Worm (Caenorhabditis elegans) whole organism, young adult: ENCODE measurements around the gene F54F7.14.

Experiments used
- B0019.2 ChIP-seq: fragments of 200-800 bp; sonication (Bioruptor generic); conservative IDR thresholded peaks from 2 replicates; pipeline ENCODE4 v1.3.6; 2022; ENCODE audit warnings: missing genetic modification reagents, missing genetic modification characterization, missing compliant biosample characterization
- B0035.1 ChIP-seq: sonication (generic microtip); optimal IDR thresholded peaks from 2 replicates; lab custom pipeline; 2016; ENCODE audit warnings: missing genetic modification characterization, mild to moderate bottlenecking, missing compliant biosample characterization, missing genotype, missing genetic modification reagents
- B0261.1 ChIP-seq: sonication (generic microtip); optimal IDR thresholded peaks from 2 replicates; lab custom pipeline; 2016; ENCODE audit warnings: mild to moderate bottlenecking, missing genetic modification characterization, moderate library complexity, missing compliant biosample characterization
- F10E7.11 ChIP-seq: sonication (generic microtip); optimal IDR thresholded peaks from 2 replicates; lab custom pipeline; 2017; ENCODE audit warnings: mild to moderate bottlenecking, missing genetic modification characterization, moderate library complexity, missing compliant biosample characterization
- F49E8.2 ChIP-seq: sonication (generic microtip); optimal IDR thresholded peaks from 3 replicates; lab custom pipeline; 2017; ENCODE audit warnings: missing genetic modification characterization, mild to moderate bottlenecking, missing compliant biosample characterization, antibody characterized with exemption, moderate library complexity; ENCODE audit not compliant: insufficient read depth
- F55B11.4 ChIP-seq: sonication (generic microtip); optimal IDR thresholded peaks from 2 replicates; lab custom pipeline; 2016; ENCODE audit warnings: missing compliant biosample characterization, missing genetic modification characterization, borderline replicate concordance; ENCODE audit not compliant: insufficient read depth
- F57C9.4 ChIP-seq: sonication (generic microtip); optimal IDR thresholded peaks from 2 replicates; lab custom pipeline; 2017; ENCODE audit warnings: mild to moderate bottlenecking, missing genetic modification characterization, missing compliant biosample characterization
- Y56A3A.18 ChIP-seq: fragments of 200-800 bp; sonication (Bioruptor generic); IDR thresholded peaks from 2 replicates; pipeline ENCODE4 v1.3.6; 2022; ENCODE audit warnings: missing genetic modification reagents, missing genetic modification characterization, missing compliant biosample characterization
- Y79H2A.3 ChIP-seq: fragments of 200-800 bp; sonication (Bioruptor generic); conservative IDR thresholded peaks from 2 replicates; pipeline ENCODE4 v1.3.6; 2022; ENCODE audit warnings: missing genetic modification reagents, missing genetic modification characterization, missing compliant biosample characterization
- atf-7 ChIP-seq: sonication (generic microtip); optimal IDR thresholded peaks from 2 replicates; lab custom pipeline; 2017; ENCODE audit warnings: mild to moderate bottlenecking, missing genetic modification characterization, missing compliant biosample characterization
- attf-5 ChIP-seq: fragments of 200-800 bp; sonication (Bioruptor generic); optimal IDR thresholded peaks from 2 replicates; lab custom pipeline; 2018; ENCODE audit warnings: mild to moderate bottlenecking, missing genetic modification characterization, missing compliant biosample characterization
- bed-1 ChIP-seq: fragments of 200-800 bp; sonication (Bioruptor generic); IDR thresholded peaks from 2 replicates; pipeline ENCODE4 v1.3.6; 2022; ENCODE audit warnings: missing genetic modification reagents, missing genetic modification characterization, missing compliant biosample characterization
- ccch-3 ChIP-seq: fragments of 200-800 bp; sonication (Bioruptor generic); optimal IDR thresholded peaks from 2 replicates; lab custom pipeline; 2018; ENCODE audit warnings: mild to moderate bottlenecking, missing genetic modification characterization, missing compliant biosample characterization
- cebp-1 ChIP-seq, 2 experiments: fragments of 200-800 bp in 1 of 2; sonication (Bioruptor generic) in 1 of 2; sonication (generic microtip) in 1 of 2; IDR thresholded peaks in 1 of 2; optimal IDR thresholded peaks in 1 of 2; 2 replicates each; pipeline versions ENCODE4 v1.3.6 to Lab custom; 2017 to 2022; ENCODE audit warnings: missing compliant biosample characterization in 2 of 2, missing genetic modification characterization in 2 of 2, mild to moderate bottlenecking in 1 of 2, missing genetic modification reagents in 1 of 2, moderate library complexity in 1 of 2
- ceh-100 ChIP-seq: fragments of 200-800 bp; sonication (Bioruptor generic); IDR thresholded peaks from 2 replicates; pipeline ENCODE4 v1.3.6; 2022; ENCODE audit warnings: missing genetic modification reagents, missing genetic modification characterization, missing compliant biosample characterization
- ceh-40 ChIP-seq: fragments of 200-800 bp; sonication (Bioruptor generic); IDR thresholded peaks from 2 replicates; pipeline ENCODE4 v1.3.6; 2022; ENCODE audit warnings: missing genetic modification characterization, missing compliant biosample characterization
- ceh-58 ChIP-seq: fragments of 200-800 bp; sonication (Bioruptor generic); IDR thresholded peaks from 2 replicates; pipeline ENCODE4 v1.3.6; 2022; ENCODE audit warnings: missing genetic modification characterization, missing compliant biosample characterization
- chd-7 ChIP-seq: sonication (generic microtip); optimal IDR thresholded peaks from 2 replicates; lab custom pipeline; 2016; ENCODE audit warnings: mild to moderate bottlenecking, missing genetic modification characterization, moderate library complexity, missing compliant biosample characterization
- die-1 ChIP-seq: sonication (generic microtip); optimal IDR thresholded peaks from 2 replicates; lab custom pipeline; 2016; ENCODE audit warnings: missing genotype, mild to moderate bottlenecking, missing genetic modification characterization, missing compliant biosample characterization
- dox-1 ChIP-seq: fragments of 200-800 bp; sonication (Bioruptor generic); IDR thresholded peaks from 2 replicates; pipeline ENCODE4 v1.3.6; 2022; ENCODE audit warnings: missing genetic modification reagents, missing genetic modification characterization, missing compliant biosample characterization
- ets-4 ChIP-seq: fragments of 200-800 bp; sonication (Bioruptor generic); optimal IDR thresholded peaks from 2 replicates; lab custom pipeline; 2018; ENCODE audit warnings: mild to moderate bottlenecking, missing genetic modification characterization, missing compliant biosample characterization
- him-1 ChIP-seq: sonication (generic microtip); optimal IDR thresholded peaks from 2 replicates; lab custom pipeline; 2016; ENCODE audit warnings: missing genotype, missing genetic modification reagents, missing genetic modification characterization, missing compliant biosample characterization
- hmg-20 ChIP-seq: fragments of 200-800 bp; sonication (Bioruptor generic); IDR thresholded peaks from 2 replicates; pipeline ENCODE4 v1.3.6; 2022; ENCODE audit warnings: missing genetic modification reagents, missing genetic modification characterization, missing compliant biosample characterization
- hrde-1 ChIP-seq: sonication (generic microtip); optimal IDR thresholded peaks from 2 replicates; lab custom pipeline; 2016; ENCODE audit warnings: missing genetic modification characterization, mild to moderate bottlenecking, missing compliant biosample characterization, moderate library complexity, missing genotype, missing genetic modification reagents, borderline replicate concordance
- let-526 ChIP-seq: fragments of 200-800 bp; sonication (Bioruptor generic); IDR thresholded peaks from 2 replicates; pipeline ENCODE4 v1.3.6; 2022; ENCODE audit warnings: missing genetic modification reagents, missing genetic modification characterization, missing compliant biosample characterization
- lin-26 ChIP-seq: fragments of 200-800 bp; sonication (Bioruptor generic); IDR thresholded peaks from 2 replicates; pipeline ENCODE4 v1.3.6; 2022; ENCODE audit warnings: missing genetic modification reagents, missing genetic modification characterization, missing compliant biosample characterization
- lin-54 ChIP-seq: fragments of 200-800 bp; sonication (Bioruptor generic); optimal IDR thresholded peaks from 2 replicates; lab custom pipeline; 2018; ENCODE audit warnings: mild to moderate bottlenecking, missing genetic modification characterization, missing compliant biosample characterization
- madf-6 ChIP-seq: fragments of 200-800 bp; sonication (Bioruptor generic); IDR thresholded peaks from 2 replicates; pipeline ENCODE4 v1.3.6; 2022; ENCODE audit warnings: missing genetic modification reagents, missing genetic modification characterization, missing compliant biosample characterization
- nfyb-1 ChIP-seq: fragments of 200-800 bp; sonication (Bioruptor generic); IDR thresholded peaks from 2 replicates; pipeline ENCODE4 v1.3.6; 2022; ENCODE audit warnings: missing genetic modification reagents, missing genetic modification characterization, missing compliant biosample characterization
- nhr-120 ChIP-seq: fragments of 200-800 bp; sonication (Bioruptor generic); IDR thresholded peaks from 2 replicates; pipeline ENCODE4 v1.3.6; 2022; ENCODE audit warnings: missing genetic modification characterization, missing compliant biosample characterization
- nhr-179 ChIP-seq: sonication (generic microtip); optimal IDR thresholded peaks from 2 replicates; lab custom pipeline; 2016; ENCODE audit warnings: mild to moderate bottlenecking, missing genetic modification characterization, missing compliant biosample characterization
- nhr-27 ChIP-seq: fragments of 200-800 bp; sonication (Bioruptor generic); optimal IDR thresholded peaks from 2 replicates; lab custom pipeline; 2018; ENCODE audit warnings: mild to moderate bottlenecking, missing genetic modification characterization, moderate library complexity, missing compliant biosample characterization
- repo-1 ChIP-seq: sonication (generic microtip); optimal IDR thresholded peaks from 2 replicates; lab custom pipeline; 2017; ENCODE audit warnings: mild to moderate bottlenecking, missing genetic modification characterization, missing compliant biosample characterization
- rpc-1 ChIP-seq, 2 experiments: fragments of 150-350 bp in 1 of 2; sonication (generic microtip) in 1 of 2; optimal IDR thresholded peaks; 2 replicates each; lab custom pipeline; 2014 to 2018; ENCODE audit warnings: missing biosample characterization in 1 of 2, missing genetic modification characterization in 1 of 2, missing genetic modification reagents in 1 of 2, missing genotype in 1 of 2
- snpc-4 ChIP-seq, 5 experiments: fragments of 150-350 bp in 1 of 5; sonication (generic microtip) in 4 of 5; optimal IDR thresholded peaks; 2 replicates each; lab custom pipeline; 2014 to 2018; ENCODE audit warnings: missing genetic modification characterization in 5 of 5, missing biosample characterization in 3 of 5, antibody characterized with exemption in 2 of 5, mild to moderate bottlenecking in 2 of 5, missing compliant biosample characterization in 2 of 5, missing genotype in 2 of 5, moderate library complexity in 2 of 5, missing genetic modification reagents in 1 of 5
- tbp1 ChIP-seq: fragments of 200-800 bp; sonication (Bioruptor generic); optimal IDR thresholded peaks from 2 replicates; lab custom pipeline; 2018; ENCODE audit warnings: mild to moderate bottlenecking, missing genetic modification characterization, missing compliant biosample characterization
- xnd-1 ChIP-seq: sonication (generic microtip); optimal IDR thresholded peaks from 2 replicates; lab custom pipeline; 2016; ENCODE audit warnings: missing genotype, missing genetic modification reagents, missing genetic modification characterization, missing compliant biosample characterization
- zim-3 ChIP-seq: sonication (generic microtip); optimal IDR thresholded peaks from 2 replicates; lab custom pipeline; 2017; ENCODE audit warnings: mild to moderate bottlenecking, missing genetic modification characterization, moderate library complexity, missing compliant biosample characterization
- ztf-18 ChIP-seq: sonication (generic microtip); optimal IDR thresholded peaks from 2 replicates; lab custom pipeline; 2016; ENCODE audit warnings: missing genotype, mild to moderate bottlenecking, missing genetic modification characterization, missing compliant biosample characterization
- ztf-22 ChIP-seq: fragments of 200-800 bp; sonication (Bioruptor generic); optimal IDR thresholded peaks from 2 replicates; lab custom pipeline; 2018; ENCODE audit warnings: mild to moderate bottlenecking, missing genetic modification characterization, moderate library complexity, missing compliant biosample characterization
- ztf-25 ChIP-seq: fragments of 200-800 bp; sonication (Bioruptor generic); IDR thresholded peaks from 2 replicates; pipeline ENCODE4 v1.3.6; 2022; ENCODE audit warnings: missing genetic modification reagents, missing genetic modification characterization, missing compliant biosample characterization
- ztf-28 ChIP-seq: fragments of 200-800 bp; sonication (Bioruptor generic); IDR thresholded peaks from 2 replicates; pipeline ENCODE4 v1.3.6; 2022; ENCODE audit warnings: missing genetic modification reagents, missing genetic modification characterization, missing compliant biosample characterization

Gene F54F7.14

DNA sequence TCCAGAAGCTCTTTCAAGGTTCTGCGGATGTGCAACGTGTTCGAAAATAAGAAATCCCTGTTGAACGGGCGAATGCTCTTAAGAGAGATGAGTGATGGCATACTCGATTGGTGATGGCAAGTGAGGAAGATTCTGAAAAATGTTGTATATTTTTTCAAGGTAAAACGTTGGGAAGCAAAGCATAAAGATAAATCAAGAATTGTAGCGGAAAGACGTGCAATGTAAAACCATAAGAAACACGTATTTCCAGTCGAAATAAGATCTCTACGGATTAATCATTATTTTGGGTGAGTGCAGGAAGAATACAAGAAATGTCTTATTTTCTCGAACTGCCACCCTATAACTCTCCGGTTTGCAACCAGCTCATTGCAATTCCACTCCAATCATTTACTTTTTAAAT lies 18.6 kb downstream of the F54F7.14 start, which contains the start of gene dot-1.2:
Gene dot-1.2 (minus strand): TSS at position 101 of the 400 bp plus-strand sequence.
- TF ChIP-seq xnd-1 (tag; lab: Kevin White, UChicago) = no peak
- no peak for TF ChIP-seq cebp-1 (GFP tag; IDR thresholded peaks at IDR 0.05; lab: Robert Waterston, UW)
- no peak for TF ChIP-seq cebp-1 (tag; optimal IDR thresholded peaks at IDR 0.05; lab: Kevin White, UChicago)
- no peak for TF ChIP-seq him-1
- no peak for TF ChIP-seq ets-4 (GFP tag; lab: Kevin White, UChicago)
- no peak for TF ChIP-seq nfyb-1 (GFP tag; lab: Robert Waterston, UW)
- no peak for TF ChIP-seq B0035.1 (tag; lab: Kevin White, UChicago)
- no peak for TF ChIP-seq ztf-22 (GFP tag; lab: Kevin White, UChicago)
- TF ChIP-seq zim-3 (tag; lab: Kevin White, UChicago) = no peak
- no peak for TF ChIP-seq chd-7
- TF ChIP-seq B0019.2 (GFP tag; lab: Robert Waterston, UW) = no peak
- no peak for TF ChIP-seq lin-54 (GFP tag; lab: Kevin White, UChicago)
- no peak for TF ChIP-seq ccch-3 (GFP tag; lab: Kevin White, UChicago)
- TF ChIP-seq F55B11.4 (tag; lab: Kevin White, UChicago) = no peak
- TF ChIP-seq F49E8.2 = no peak
- TF ChIP-seq ztf-28 (GFP tag; lab: Robert Waterston, UW) = no peak
- TF ChIP-seq, all 124 proteins: peak for 0

DNA sequence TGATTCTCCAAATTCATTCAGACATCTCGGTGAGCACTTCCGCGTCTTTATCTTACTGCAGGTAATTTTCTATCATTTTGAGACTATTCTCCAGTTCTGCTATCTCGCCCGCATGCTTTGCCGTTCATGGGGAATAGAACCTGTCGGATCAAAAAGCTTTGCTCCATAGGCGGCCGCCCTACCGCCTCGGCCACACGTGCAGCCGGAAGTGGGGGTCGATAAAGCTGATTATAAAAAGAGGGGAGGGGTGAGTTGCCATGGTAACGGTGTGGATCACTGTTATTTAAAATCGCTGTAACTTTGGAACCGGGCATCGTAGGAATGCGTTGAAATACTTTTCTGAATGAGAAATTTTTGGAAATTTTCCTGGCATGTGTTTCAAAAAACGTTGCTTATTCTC lies 19.7 kb downstream of the F54F7.14 start:
- TF ChIP-seq rpc-1 (optimal IDR thresholded peaks at IDR 0.05; lab: Kevin White, UChicago) (peak; percentile 2), rpc-1 (tag; optimal IDR thresholded peaks at IDR 0.05; lab: Kevin White, UChicago) (peak; percentile 69), ztf-28 (GFP tag; lab: Robert Waterston, UW) (no peak), ztf-25 (GFP tag; lab: Robert Waterston, UW) (no peak), F10E7.11 (tag; lab: Kevin White, UChicago) (no peak), B0261.1 (tag; lab: Kevin White, UChicago) (peak; percentile 50), tbp1 (GFP tag; lab: Kevin White, UChicago) (peak; percentile 82), madf-6 (GFP tag; lab: Robert Waterston, UW) (no peak)

DNA sequence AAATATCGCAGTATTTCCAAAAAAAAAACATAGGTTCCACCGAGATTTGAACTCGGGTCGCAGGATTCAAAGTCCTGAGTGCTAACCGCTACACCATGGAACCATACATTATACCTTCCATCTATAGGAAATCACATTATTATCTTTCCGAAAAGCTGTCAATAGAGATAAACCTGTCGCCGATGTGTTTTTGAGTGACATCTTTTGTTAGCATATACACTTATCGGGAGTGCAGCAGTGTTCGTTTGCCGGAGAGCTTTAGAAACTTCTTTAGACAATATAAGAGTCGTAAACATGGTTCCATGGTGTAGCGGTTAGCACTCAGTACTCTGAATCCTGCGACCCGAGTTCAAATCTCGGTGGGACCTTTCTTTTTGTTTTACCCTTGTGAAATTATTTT lies 21.5 kb downstream of the F54F7.14 start:
- TF ChIP-seq ceh-100 = 0 out of 2 replicates have a peak, but pooled peaks have one; percentile 23
- peak; percentile 68 for TF ChIP-seq dox-1 (GFP tag; lab: Robert Waterston, UW)
- no peak for TF ChIP-seq snpc-4 (GFP tag; optimal IDR thresholded peaks at IDR 0.05; lab: Kevin White, UChicago)
- peak in 2 of 4 experiments; percentile 23 to 42 for TF ChIP-seq snpc-4 (tag; optimal IDR thresholded peaks at IDR 0.05; lab: Kevin White, UChicago)
- TF ChIP-seq lin-26 (GFP tag; lab: Robert Waterston, UW) = peak; percentile 93
- TF ChIP-seq chd-7 = no peak
- TF ChIP-seq ztf-18 (tag; lab: Kevin White, UChicago) = peak; percentile 64
- TF ChIP-seq bed-1 (GFP tag; lab: Robert Waterston, UW) = no peak
- TF ChIP-seq hrde-1 (tag; lab: Kevin White, UChicago) = no peak
- no peak for TF ChIP-seq hmg-20 (GFP tag; lab: Robert Waterston, UW)
- TF ChIP-seq Y56A3A.18 = peak; percentile 68; the same call in 1 of the 2 replicates
- TF ChIP-seq nhr-120 (GFP tag; lab: Robert Waterston, UW) = 0 out of 2 replicates have a peak, but pooled peaks have one; percentile 29
- TF ChIP-seq Y79H2A.3 = 0 out of 2 replicates have a peak, but pooled peaks have one; percentile 21
- TF ChIP-seq F57C9.4 (tag; lab: Kevin White, UChicago) = no peak
- TF ChIP-seq ets-4 (GFP tag; lab: Kevin White, UChicago) = no peak
- no peak for TF ChIP-seq ceh-40 (GFP tag; lab: Robert Waterston, UW)
- TF ChIP-seq atf-7 = peak; percentile 10
- peak; percentile 44 for TF ChIP-seq die-1 (tag; lab: Kevin White, UChicago)
- peak; percentile 88 for TF ChIP-seq rpc-1 (optimal IDR thresholded peaks at IDR 0.05; lab: Kevin White, UChicago)
- TF ChIP-seq rpc-1 (tag; optimal IDR thresholded peaks at IDR 0.05; lab: Kevin White, UChicago) = peak; percentile 92
- peak; percentile 28 for TF ChIP-seq him-1
- TF ChIP-seq repo-1 (tag; lab: Kevin White, UChicago) = peak; percentile 40
- TF ChIP-seq nhr-27 (tag; lab: Kevin White, UChicago) = no peak
- 0 out of 2 replicates have a peak, but pooled peaks have one; percentile 48 for TF ChIP-seq ztf-25 (GFP tag; lab: Robert Waterston, UW)
- no peak for TF ChIP-seq ceh-58 (GFP tag; lab: Robert Waterston, UW)
- peak; percentile 17 for TF ChIP-seq attf-5
- TF ChIP-seq nhr-179 (tag; lab: Kevin White, UChicago) = peak; percentile 10
- no peak for TF ChIP-seq let-526 (GFP tag; lab: Robert Waterston, UW)
